Fruit fly (Drosophila melanogaster) whole organism, embryonic: Measurements from ENCODE around the gene Vps13D.

Experiments
- ATbp ChIP-seq: fragments of 200-800 bp; sonication (Bioruptor generic); optimal IDR thresholded peaks from 2 replicates; lab custom pipeline; 2017; ENCODE audit warnings: missing biosample characterization, mild to moderate bottlenecking, missing genetic modification characterization, missing genetic modification reagents
- CG10959 ChIP-seq: fragments of 200-800 bp; sonication (Bioruptor generic); IDR thresholded peaks from 2 replicates; pipeline ENCODE4 v1.3.6; 2022; ENCODE audit warnings: missing biosample characterization, missing genetic modification characterization
- CG12104 ChIP-seq: fragments of 200-800 bp; sonication (Bioruptor generic); optimal IDR thresholded peaks from 3 replicates; lab custom pipeline; 2016; ENCODE audit warnings: missing biosample characterization, missing genetic modification characterization
- CG12219 ChIP-seq: fragments of 200-800 bp; sonication (Bioruptor generic); optimal IDR thresholded peaks from 3 replicates; lab custom pipeline; 2018; ENCODE audit warnings: missing biosample characterization, mild to moderate bottlenecking, missing genetic modification characterization
- CG12299 ChIP-seq: fragments of 200-800 bp; sonication (Bioruptor generic); optimal IDR thresholded peaks from 2 replicates; lab custom pipeline; 2018; ENCODE audit warnings: missing biosample characterization, mild to moderate bottlenecking, missing genetic modification characterization
- CG13624 ChIP-seq: fragments of 200-800 bp; sonication (Bioruptor generic); optimal IDR thresholded peaks from 2 replicates; lab custom pipeline; 2016; ENCODE audit warnings: missing biosample characterization, missing genetic modification characterization
- CG15479 ChIP-seq: fragments of 200-800 bp; sonication (Bioruptor generic); optimal IDR thresholded peaks from 3 replicates; lab custom pipeline; 2019; ENCODE audit warnings: missing biosample characterization, mild to moderate bottlenecking, missing genetic modification characterization, moderate library complexity
- CG16863 ChIP-seq: fragments of 200-800 bp; sonication (Bioruptor generic); optimal IDR thresholded peaks from 3 replicates; lab custom pipeline; 2016; ENCODE audit warnings: missing biosample characterization, missing genetic modification characterization
- CG17361 ChIP-seq: fragments of 200-800 bp; sonication (Bioruptor generic); IDR thresholded peaks from 3 replicates; pipeline ENCODE4 v1.3.6; 2022; ENCODE audit warnings: missing biosample characterization, missing genetic modification characterization
- CG2202 ChIP-seq: fragments of 200-800 bp; sonication (Bioruptor generic); optimal IDR thresholded peaks from 2 replicates; lab custom pipeline; 2018; ENCODE audit warnings: missing biosample characterization, mild to moderate bottlenecking, missing genetic modification characterization
- CG2678 ChIP-seq: fragments of 200-800 bp; sonication (Bioruptor generic); optimal IDR thresholded peaks from 3 replicates; lab custom pipeline; 2019; ENCODE audit warnings: missing biosample characterization, mild to moderate bottlenecking, missing genetic modification characterization, moderate library complexity
- CG2889 ChIP-seq: fragments of 200-800 bp; sonication (Bioruptor generic); IDR thresholded peaks from 3 replicates; pipeline ENCODE4 v1.3.6; 2022; ENCODE audit warnings: missing biosample characterization, missing genetic modification characterization
- CG31224 ChIP-seq: fragments of 200-800 bp; sonication (Bioruptor generic); IDR thresholded peaks from 2 replicates; pipeline ENCODE4 v1.3.6; 2022; ENCODE audit warnings: missing biosample characterization, missing genetic modification characterization
- CG31441 ChIP-seq: fragments of 200-800 bp; sonication (Bioruptor generic); IDR thresholded peaks from 2 replicates; pipeline ENCODE4 v1.3.6; 2022; ENCODE audit warnings: missing biosample characterization, missing genetic modification characterization
- CG32767 ChIP-seq: fragments of 200-800 bp; sonication (Bioruptor generic); IDR thresholded peaks from 2 replicates; pipeline ENCODE4 v1.3.6; 2022; ENCODE audit warnings: missing biosample characterization, missing genetic modification characterization
- CG3281 ChIP-seq: fragments of 200-800 bp; sonication (Bioruptor generic); optimal IDR thresholded peaks from 3 replicates; lab custom pipeline; 2017; ENCODE audit warnings: missing biosample characterization, mild to moderate bottlenecking, missing genetic modification characterization
- CG3995 ChIP-seq: fragments of 200-800 bp; sonication (Bioruptor generic); optimal IDR thresholded peaks from 3 replicates; lab custom pipeline; 2016; ENCODE audit warnings: missing biosample characterization, missing genetic modification characterization
- CG4328 ChIP-seq: fragments of 200-800 bp; sonication (Bioruptor generic); optimal IDR thresholded peaks from 3 replicates; lab custom pipeline; 2017; ENCODE audit warnings: missing biosample characterization, missing genetic modification reagents, missing genetic modification characterization
- CG4707 ChIP-seq: fragments of 200-800 bp; sonication (Bioruptor generic); optimal IDR thresholded peaks from 2 replicates; lab custom pipeline; 2018; ENCODE audit warnings: missing biosample characterization, mild to moderate bottlenecking, missing genetic modification characterization, moderate library complexity
- CG4854 ChIP-seq: fragments of 200-800 bp; sonication (Bioruptor generic); optimal IDR thresholded peaks from 2 replicates; lab custom pipeline; 2016; ENCODE audit warnings: missing biosample characterization, missing genetic modification characterization, inconsistent platforms
- CG6813 ChIP-seq: fragments of 200-800 bp; sonication (Bioruptor generic); optimal IDR thresholded peaks from 2 replicates; lab custom pipeline; 2017; ENCODE audit warnings: missing biosample characterization, missing genetic modification characterization, mild to moderate bottlenecking, moderate library complexity, missing genetic modification reagents
- CG9727 ChIP-seq: fragments of 200-800 bp; sonication (Bioruptor generic); optimal IDR thresholded peaks from 3 replicates; lab custom pipeline; 2017; ENCODE audit warnings: missing biosample characterization, mild to moderate bottlenecking, missing genetic modification characterization
- Camta ChIP-seq: fragments of 200-800 bp; sonication (Bioruptor generic); optimal IDR thresholded peaks from 2 replicates; lab custom pipeline; 2016; ENCODE audit warnings: missing biosample characterization, missing genetic modification characterization
- Doc3 ChIP-seq: fragments of 200-800 bp; sonication (Bioruptor generic); IDR thresholded peaks from 3 replicates; pipeline ENCODE4 v1.3.6; 2022; ENCODE audit warnings: missing biosample characterization, missing genetic modification characterization; ENCODE audit not compliant: partially characterized antibody
- Fer2 ChIP-seq: fragments of 200-800 bp; sonication (Bioruptor generic); optimal IDR thresholded peaks from 2 replicates; lab custom pipeline; 2018; ENCODE audit warnings: missing biosample characterization, mild to moderate bottlenecking, missing genetic modification characterization, moderate library complexity
- Gsc ChIP-seq: fragments of 200-800 bp; sonication (Bioruptor generic); IDR thresholded peaks from 2 replicates; pipeline ENCODE4 v1.3.6; 2022; ENCODE audit warnings: missing biosample characterization, missing genetic modification characterization
- Gug ChIP-seq: fragments of 200-800 bp; sonication (Bioruptor generic); IDR thresholded peaks from 4 replicates; pipeline ENCODE4 v1.3.6; 2022; ENCODE audit warnings: missing biosample characterization, missing genetic modification characterization
- HmgZ ChIP-seq: fragments of 200-800 bp; sonication (Bioruptor generic); optimal IDR thresholded peaks from 2 replicates; lab custom pipeline; 2018; ENCODE audit warnings: missing biosample characterization, mild to moderate bottlenecking, missing genetic modification characterization
- Hr78 ChIP-seq, 2 experiments: fragments of 200-800 bp in 1 of 2; fragments of >200 bp in 1 of 2; sonication (Bioruptor generic) in 1 of 2; optimal IDR thresholded peaks; 2 replicates each; lab custom pipeline; 2017 to 2019; ENCODE audit warnings: missing biosample characterization in 2 of 2, missing genetic modification characterization in 2 of 2, mild to moderate bottlenecking in 1 of 2, moderate library complexity in 1 of 2
- NFAT ChIP-seq: fragments of 200-800 bp; sonication (Bioruptor generic); IDR thresholded peaks from 2 replicates; pipeline ENCODE4 v1.3.6; 2022; ENCODE audit warnings: missing biosample characterization, missing genetic modification characterization
- Opbp ChIP-seq: fragments of 200-800 bp; sonication (Bioruptor generic); IDR thresholded peaks from 3 replicates; pipeline ENCODE4 v1.3.6; 2022; ENCODE audit warnings: missing biosample characterization, missing genetic modification characterization; ENCODE audit not compliant: partially characterized antibody
- Pdp1 ChIP-seq, 2 experiments: fragments of 200-800 bp; sonication (Bioruptor generic); optimal IDR thresholded peaks; 3 replicates each; lab custom pipeline; 2016; ENCODE audit warnings: missing biosample characterization in 2 of 2, missing genetic modification characterization in 2 of 2, mild to moderate bottlenecking in 1 of 2, moderate library complexity in 1 of 2
- Six4 ChIP-seq: fragments of 200-800 bp; sonication (Bioruptor generic); optimal IDR thresholded peaks from 2 replicates; lab custom pipeline; 2016; ENCODE audit warnings: missing biosample characterization, missing genetic modification characterization
- Trl ChIP-seq, 3 experiments: fragments of >200 bp in 2 of 3; fragments of 200-800 bp in 1 of 3; sonication (Bioruptor generic) in 1 of 3; optimal IDR thresholded peaks; 2 replicates in 1 of 3; 3 replicates in 2 of 3; lab custom pipeline; 2016 to 2017; ENCODE audit warnings: missing biosample characterization in 1 of 3, missing genetic modification characterization in 1 of 3
- btn ChIP-seq: fragments of 200-800 bp; sonication (Bioruptor generic); optimal IDR thresholded peaks from 2 replicates; lab custom pipeline; 2016; ENCODE audit warnings: missing biosample characterization, missing genetic modification characterization
- eyg ChIP-seq: fragments of 200-800 bp; sonication (Bioruptor generic); optimal IDR thresholded peaks from 3 replicates; lab custom pipeline; 2016; ENCODE audit warnings: missing biosample characterization, missing genetic modification characterization
- fd64A ChIP-seq: fragments of 200-800 bp; sonication (Bioruptor generic); optimal IDR thresholded peaks from 3 replicates; lab custom pipeline; 2018; ENCODE audit warnings: missing biosample characterization, mild to moderate bottlenecking, missing genetic modification characterization
- hbn ChIP-seq: fragments of 200-800 bp; sonication (Bioruptor generic); IDR thresholded peaks from 2 replicates; pipeline ENCODE4 v1.3.6; 2022; ENCODE audit warnings: missing biosample characterization, missing genetic modification characterization; ENCODE audit not compliant: partially characterized antibody
- inv ChIP-seq: fragments of 200-800 bp; sonication (Bioruptor generic); IDR thresholded peaks from 2 replicates; pipeline ENCODE4 v1.3.6; 2022; ENCODE audit warnings: missing biosample characterization, missing genetic modification characterization; ENCODE audit not compliant: partially characterized antibody
- nau ChIP-seq: fragments of 200-800 bp; sonication (Bioruptor generic); optimal IDR thresholded peaks from 3 replicates; lab custom pipeline; 2017; ENCODE audit warnings: missing biosample characterization, mild to moderate bottlenecking, missing genetic modification characterization, missing genetic modification reagents
- nom ChIP-seq: fragments of 200-800 bp; sonication (Bioruptor generic); optimal IDR thresholded peaks from 2 replicates; lab custom pipeline; 2017; ENCODE audit warnings: missing biosample characterization, missing genetic modification characterization, mild to moderate bottlenecking, moderate library complexity, missing genetic modification reagents
- pan ChIP-seq, 4 experiments: fragments of >200 bp in 3 of 4; fragments of 200-800 bp in 1 of 4; sonication (Bioruptor generic) in 1 of 4; optimal IDR thresholded peaks in 3 of 4; IDR thresholded peaks in 1 of 4; 2 replicates each; pipeline versions ENCODE4 v1.3.6 to Lab custom; 2017 to 2022; ENCODE audit warnings: missing biosample characterization in 2 of 4, missing genetic modification characterization in 2 of 4, mixed read lengths in 1 of 4
- peb ChIP-seq: fragments of 200-800 bp; sonication (Bioruptor generic); IDR thresholded peaks from 2 replicates; pipeline ENCODE4 v1.3.6; 2022; ENCODE audit warnings: missing biosample characterization, missing genetic modification characterization
- sd ChIP-seq: fragments of 200-800 bp; sonication (Bioruptor generic); optimal IDR thresholded peaks from 3 replicates; lab custom pipeline; 2018; ENCODE audit warnings: missing biosample characterization, mild to moderate bottlenecking, missing genetic modification characterization, moderate library complexity
- sim ChIP-seq: fragments of 200-800 bp; sonication (Bioruptor generic); IDR thresholded peaks from 2 replicates; pipeline ENCODE4 v1.3.6; 2022; ENCODE audit warnings: missing biosample characterization, missing genetic modification characterization
- trem ChIP-seq: fragments of 200-800 bp; optimal IDR thresholded peaks from 3 replicates; lab custom pipeline; 2019; ENCODE audit warnings: missing biosample characterization, mild to moderate bottlenecking, missing genetic modification characterization, moderate library complexity
- zf30C ChIP-seq: fragments of 200-800 bp; sonication (Bioruptor generic); optimal IDR thresholded peaks from 3 replicates; lab custom pipeline; 2018; ENCODE audit warnings: missing biosample characterization, mild to moderate bottlenecking, missing genetic modification characterization

The Vps13D gene

DNA sequence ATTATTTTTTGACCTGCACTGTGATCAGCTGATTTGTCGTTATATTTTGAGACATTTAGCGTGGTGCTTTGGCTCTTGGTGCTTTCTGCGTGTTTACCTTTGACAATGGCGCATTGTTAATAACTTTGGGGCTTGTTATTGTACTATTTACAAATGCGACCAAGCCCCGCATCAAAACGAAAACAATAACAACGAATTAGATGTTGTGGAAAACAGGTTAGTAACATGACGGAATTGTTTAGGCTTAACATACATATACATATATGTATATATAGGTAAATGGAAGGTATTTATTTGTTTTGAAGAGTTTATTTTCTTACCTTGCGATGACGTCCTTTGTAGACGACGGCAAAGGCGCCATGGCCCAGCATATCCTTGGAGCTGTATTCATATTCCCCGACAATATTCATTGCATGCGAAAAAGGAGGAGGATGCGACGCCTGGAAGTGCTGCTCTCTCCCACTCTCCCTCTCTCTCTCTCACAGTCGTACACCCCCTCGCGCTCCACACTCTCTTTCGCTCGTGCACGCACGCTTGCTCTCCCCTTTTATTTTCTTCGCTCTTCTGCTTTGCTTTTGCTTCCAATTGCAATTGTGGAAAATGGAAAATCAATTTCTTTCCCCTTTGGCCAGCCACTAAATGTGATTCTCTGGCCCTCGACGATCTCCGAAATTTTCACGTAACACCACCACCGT lies 49.3 kb downstream of the Vps13D start (continued):
- no peak for TF ChIP-seq sim
- TF ChIP-seq btn, result no peak
- no peak for TF ChIP-seq CG15479 (GFP tag; lab: Kevin White, UChicago)
- TF ChIP-seq HmgZ (tag; lab: Kevin White, UChicago), result no peak
- TF ChIP-seq CG32767 (GFP tag; lab: Robert Waterston, UW), result no peak
- no peak for TF ChIP-seq Gug
- TF ChIP-seq CG4707, result no peak
- 0 out of 2 replicates have a peak, but pooled peaks have one; percentile 16 for TF ChIP-seq NFAT
- TF ChIP-seq sd (tag; lab: Kevin White, UChicago), result no peak
- TF ChIP-seq fd64A (GFP tag; lab: Kevin White, UChicago), result peak; percentile 20
- TF ChIP-seq peb (GFP tag; lab: Robert Waterston, UW), result no peak
- TF ChIP-seq CG3281 (GFP tag; lab: Kevin White, UChicago), result peak; percentile 30
- no peak for TF ChIP-seq Six4 (GFP tag; lab: Kevin White, UChicago)
- TF ChIP-seq eyg, result no peak
- TF ChIP-seq CG13624 (GFP tag; lab: Kevin White, UChicago), result no peak
- no peak for TF ChIP-seq Fer2 (tag; lab: Kevin White, UChicago)
- TF ChIP-seq trem (tag; lab: Kevin White, UChicago), result no peak
- peak; percentile 38 for TF ChIP-seq ATbp
- no peak for TF ChIP-seq inv (GFP tag; lab: Robert Waterston, UW)
- TF ChIP-seq CG2889 (GFP tag; lab: Robert Waterston, UW), result no peak
- no peak for TF ChIP-seq CG12299
- 0 out of 2 replicates have a peak, but pooled peaks have one; percentile 28 for TF ChIP-seq hbn (GFP tag; lab: Robert Waterston, UW)
- no peak for TF ChIP-seq CG31224 (GFP tag; lab: Robert Waterston, UW)
- no peak for TF ChIP-seq Gsc
- TF ChIP-seq CG9727, result peak; percentile 45
- no peak for TF ChIP-seq CG2202 (tag; lab: Kevin White, UChicago)
- TF ChIP-seq Doc3 (GFP tag; lab: Robert Waterston, UW), result peak; percentile 22; the same call in 1 of the 3 replicates
- no peak for TF ChIP-seq CG12104 (GFP tag; lab: Kevin White, UChicago)
- TF ChIP-seq nau (GFP tag; lab: Kevin White, UChicago), result no peak
- TF ChIP-seq zf30C (GFP tag; lab: Kevin White, UChicago), result no peak
- TF ChIP-seq Trl (optimal IDR thresholded peaks at IDR 0.05; lab: Kevin White, UChicago), result peak; percentile 95 to 97
- TF ChIP-seq Trl (GFP tag; optimal IDR thresholded peaks at IDR 0.05; lab: Kevin White, UChicago), result no peak
- no peak for TF ChIP-seq Camta (GFP tag; lab: Kevin White, UChicago)
- TF ChIP-seq CG16863, result no peak
- peak in 1 of 2 experiments; percentile 25 for TF ChIP-seq Pdp1 (GFP tag; optimal IDR thresholded peaks at IDR 0.05; lab: Kevin White, UChicago)
- 0 out of 2 replicates have a peak, but pooled peaks have one; percentile 7 for TF ChIP-seq CG31441 (GFP tag; lab: Robert Waterston, UW)
- TF ChIP-seq CG6813 (GFP tag; lab: Kevin White, UChicago), result no peak
- TF ChIP-seq Hr78 (GFP tag; optimal IDR thresholded peaks at IDR 0.05; lab: Kevin White, UChicago), result no peak
- TF ChIP-seq CG4854 (GFP tag; lab: Kevin White, UChicago), result no peak
- TF ChIP-seq CG3995, result no peak
- 0 out of 3 replicates have a peak, but pooled peaks have one; percentile 47 for TF ChIP-seq CG17361 (GFP tag; lab: Robert Waterston, UW)
- TF ChIP-seq pan (optimal IDR thresholded peaks at IDR 0.05; lab: Kevin White, UChicago), result no peak
- no peak for TF ChIP-seq pan (GFP tag; optimal IDR thresholded peaks at IDR 0.05 in 1 of 2, IDR thresholded peaks at IDR 0.05 in 1 of 2)
- no peak for TF ChIP-seq CG10959 (GFP tag; lab: Robert Waterston, UW)
- no peak for TF ChIP-seq Opbp (GFP tag; lab: Robert Waterston, UW)
- no peak for TF ChIP-seq CG12219
- TF ChIP-seq nom (GFP tag; lab: Kevin White, UChicago), result peak; percentile 52
- TF ChIP-seq CG4328 (GFP tag; lab: Kevin White, UChicago), result no peak
- no peak for TF ChIP-seq CG2678 (tag; lab: Kevin White, UChicago)
